Fruit fly (Drosophila melanogaster): ENCODE measurements around the gene CG3699.

The CG3699 gene

DNA sequence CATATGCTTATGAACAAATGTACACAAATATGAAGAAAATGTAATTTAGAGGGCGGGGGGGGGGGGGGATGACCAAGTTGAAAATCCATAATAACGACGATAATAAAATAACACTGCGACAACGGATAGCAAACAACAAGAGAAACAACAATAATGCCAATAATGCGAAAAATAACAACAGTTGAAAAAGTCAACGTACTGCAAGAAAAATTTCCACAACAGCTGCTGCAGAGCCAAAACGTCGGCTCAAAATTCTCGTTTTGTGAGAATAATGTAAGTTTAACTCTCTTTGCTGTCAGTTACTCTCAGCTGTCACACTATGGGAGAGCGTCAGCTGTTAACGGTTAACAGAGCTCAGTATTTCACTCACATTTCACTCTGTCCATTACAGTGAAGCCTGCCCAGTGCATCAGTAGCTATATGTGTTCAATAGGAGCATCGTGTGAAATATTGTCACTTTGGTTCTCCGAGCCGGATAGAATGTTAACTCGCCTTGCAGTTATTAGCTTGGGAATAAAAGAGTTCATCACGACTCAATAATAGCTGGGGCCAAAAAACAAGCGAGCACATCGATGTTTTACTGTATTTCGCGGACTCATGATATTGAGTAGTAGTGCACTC, 46.5 kb downstream of the CG3699 start (continued):
- TF ChIP-seq CG17912 (GFP tag; optimal IDR thresholded peaks at IDR 0.05) (no peak), aop (GFP tag; IDR thresholded peaks at IDR 0.05) (no peak), C15 (GFP tag; IDR thresholded peaks at IDR 0.05) (no peak), ranshi (GFP tag; IDR thresholded peaks at IDR 0.05) (peak; percentile 76), Gsc (GFP tag; IDR thresholded peaks at IDR 0.05) (peak; percentile 52), prd (optimal IDR thresholded peaks at IDR 0.05) (no peak), prd (GFP tag; IDR thresholded peaks at IDR 0.05) (peak; percentile 86), CG8924 (tag; optimal IDR thresholded peaks at IDR 0.05) (peak; percentile 81), esg (GFP tag; conservative IDR thresholded peaks at IDR 0.05) (peak; percentile 77), klu (GFP tag; IDR thresholded peaks at IDR 0.05) (peak; percentile 44; the same call in 1 of the 2 replicates), pb (GFP tag; optimal IDR thresholded peaks at IDR 0.05) (peak; percentile 69), salm (tag; optimal IDR thresholded peaks at IDR 0.05) (peak; percentile 53), Pdp1 (GFP tag; optimal IDR thresholded peaks at IDR 0.05) (peak; percentile 71 to 87), kay (GFP tag; optimal IDR thresholded peaks at IDR 0.05) (peak; percentile 43), h (optimal IDR thresholded peaks at IDR 0.05) (no peak), Dip3 (GFP tag; optimal IDR thresholded peaks at IDR 0.05) (peak; percentile 62), Atf3 (GFP tag; optimal IDR thresholded peaks at IDR 0.05) (peak; percentile 60), Dad (GFP tag; optimal IDR thresholded peaks at IDR 0.05) (peak; percentile 69), tll (GFP tag; optimal IDR thresholded peaks at IDR 0.05) (no peak), jigr1 (GFP tag; IDR thresholded peaks at IDR 0.05) (0 out of 3 replicates have a peak, but pooled peaks have one; percentile 48), CG1603 (tag; optimal IDR thresholded peaks at IDR 0.05) (peak; percentile 93), CG17186 (GFP tag; optimal IDR thresholded peaks at IDR 0.05) (no peak), zfh1 (GFP tag; IDR thresholded peaks at IDR 0.05) (peak; percentile 87), Lim3 (GFP tag; IDR thresholded peaks at IDR 0.05) (peak; percentile 43; the same call in 1 of the 2 replicates), bbx (GFP tag; IDR thresholded peaks at IDR 0.05; ENCODE audit: partially characterized antibody) (no peak), CG7556 (GFP tag; optimal IDR thresholded peaks at IDR 0.05) (peak; percentile 72), Mrtf (GFP tag; IDR thresholded peaks at IDR 0.05) (peak; percentile 88), Nf-YB (GFP tag; optimal IDR thresholded peaks at IDR 0.05) (peak; percentile 42), CG11560 (tag; IDR thresholded peaks at IDR 0.05) (0 out of 3 replicates have a peak, but pooled peaks have one; percentile 26), CG12236 (GFP tag; optimal IDR thresholded peaks at IDR 0.05) (peak; percentile 61), Asciz (GFP tag; optimal IDR thresholded peaks at IDR 0.05) (peak; percentile 45), CG4424 (GFP tag; optimal IDR thresholded peaks at IDR 0.05) (peak; percentile 73), CG13894 (tag; optimal IDR thresholded peaks at IDR 0.05) (peak; percentile 73), btn (GFP tag; optimal IDR thresholded peaks at IDR 0.05) (peak; percentile 56), sim (GFP tag; IDR thresholded peaks at IDR 0.05) (0 out of 2 replicates have a peak, but pooled peaks have one; percentile 34), CG10209 (GFP tag; optimal IDR thresholded peaks at IDR 0.05) (peak; percentile 76), Drgx (GFP tag; IDR thresholded peaks at IDR 0.05) (peak; percentile 96), CG18599 (GFP tag; optimal IDR thresholded peaks at IDR 0.05) (peak; percentile 84), TFAM (GFP tag; optimal IDR thresholded peaks at IDR 0.05) (no peak), CG9797 (GFP tag; optimal IDR thresholded peaks at IDR 0.05) (no peak), CG11696 (GFP tag; IDR thresholded peaks at IDR 0.05) (peak; percentile 64), CG15601 (tag; optimal IDR thresholded peaks at IDR 0.05) (peak; percentile 45), jumu (GFP tag; optimal IDR thresholded peaks at IDR 0.05) (peak; percentile 81), maf-S (GFP tag; optimal IDR thresholded peaks at IDR 0.05) (peak; percentile 67), dysf (GFP tag; IDR thresholded peaks at IDR 0.05) (peak; percentile 89), Fer1 (GFP tag; optimal IDR thresholded peaks at IDR 0.05) (peak; percentile 85), otp (GFP tag; IDR thresholded peaks at IDR 0.05) (no peak), CG6272 (GFP tag; IDR thresholded peaks at IDR 0.05) (peak; percentile 55; the same call in 1 of the 2 replicates), inv (GFP tag; IDR thresholded peaks at IDR 0.05; ENCODE audit: partially characterized antibody) (no peak), CG31224 (GFP tag; IDR thresholded peaks at IDR 0.05) (peak; percentile 70), seq (GFP tag; IDR thresholded peaks at IDR 0.05) (peak; percentile 83)

All from whole organism, embryonic.